Fruit fly (Drosophila melanogaster): ENCODE measurements around the gene Sap-r.
A peak's percentile ranks its signal among the peaks of the same experiment; 100 is the strongest.

Sap-r gene

dm6 chr3R:30933894-30934434, 45.1 kb upstream of the Sap-r start:
- TF ChIP-seq CG17328 (GFP tag; IDR thresholded peaks at IDR 0.05) (0 out of 2 replicates have a peak, but pooled peaks have one; percentile 20), Adf1 (GFP tag; IDR thresholded peaks at IDR 0.05) (no peak), pros (GFP tag; optimal IDR thresholded peaks at IDR 0.05) (peak; percentile 45), unpg (GFP tag; optimal IDR thresholded peaks at IDR 0.05) (no peak), sna (GFP tag; IDR thresholded peaks at IDR 0.05; ENCODE audit: partially characterized antibody) (no peak), HmgZ (tag; optimal IDR thresholded peaks at IDR 0.05) (no peak), ci (GFP tag; IDR thresholded peaks at IDR 0.05) (peak; percentile 64; the same call in 1 of the 3 replicates), GATAe (GFP tag; conservative IDR thresholded peaks at IDR 0.05) (no peak), CG7556 (GFP tag; optimal IDR thresholded peaks at IDR 0.05) (no peak), bcd (GFP tag; optimal IDR thresholded peaks at IDR 0.05) (no peak), Trl (optimal IDR thresholded peaks at IDR 0.05) (no peak), Trl (GFP tag; optimal IDR thresholded peaks at IDR 0.05) (no peak), mirr (GFP tag; optimal IDR thresholded peaks at IDR 0.05) (peak; percentile 76), shn (GFP tag; optimal IDR thresholded peaks at IDR 0.05) (no peak), onecut (GFP tag; IDR thresholded peaks at IDR 0.05) (peak; percentile 41; the same call in 1 of the 2 replicates), chinmo (GFP tag; IDR thresholded peaks at IDR 0.05; ENCODE audit: partially characterized antibody) (0 out of 4 replicates have a peak, but pooled peaks have one; percentile 51), CG5953 (GFP tag; IDR thresholded peaks at IDR 0.05) (no peak), CG4282 (GFP tag; optimal IDR thresholded peaks at IDR 0.05) (no peak), ham (GFP tag; IDR thresholded peaks at IDR 0.05) (no peak), CG3838 (GFP tag; optimal IDR thresholded peaks at IDR 0.05) (no peak), kni (GFP tag; optimal IDR thresholded peaks at IDR 0.05) (no peak), CG18599 (GFP tag; optimal IDR thresholded peaks at IDR 0.05) (peak; percentile 27), Hr51 (GFP tag; optimal IDR thresholded peaks at IDR 0.05) (peak in 1 of 2 experiments; percentile 26), tin (GFP tag; optimal IDR thresholded peaks at IDR 0.05) (no peak), CG13123 (GFP tag; optimal IDR thresholded peaks at IDR 0.05) (no peak), CG4854 (GFP tag; optimal IDR thresholded peaks at IDR 0.05) (no peak), CG14965 (GFP tag; optimal IDR thresholded peaks at IDR 0.05; ENCODE audit: borderline replicate concordance) (no peak), CG11723 (GFP tag; optimal IDR thresholded peaks at IDR 0.05) (no peak), ash1 (GFP tag; optimal IDR thresholded peaks at IDR 0.05) (no peak), ap (GFP tag; IDR thresholded peaks at IDR 0.05) (no peak), cwo (GFP tag; optimal IDR thresholded peaks at IDR 0.05) (no peak), sens-2 (GFP tag; IDR thresholded peaks at IDR 0.05) (no peak), CrebB (tag; optimal IDR thresholded peaks at IDR 0.05) (peak; percentile 7), CG14441 (GFP tag; IDR thresholded peaks at IDR 0.05) (no peak), CG12942 (GFP tag; optimal IDR thresholded peaks at IDR 0.05) (no peak), caup (GFP tag; optimal IDR thresholded peaks at IDR 0.05; ENCODE audit: severe bottlenecking) (peak; percentile 20), Hmr (GFP tag; optimal IDR thresholded peaks at IDR 0.05) (peak; percentile 13), Ets65A (GFP tag) (peak; percentile 78), Lim3 (GFP tag; IDR thresholded peaks at IDR 0.05) (no peak), ato (GFP tag; IDR thresholded peaks at IDR 0.05; ENCODE audit: partially characterized antibody) (no peak), CG4820 (GFP tag; optimal IDR thresholded peaks at IDR 0.05) (no peak), Myb (GFP tag; optimal IDR thresholded peaks at IDR 0.05) (no peak), CG8290 (GFP tag; optimal IDR thresholded peaks at IDR 0.05) (no peak), CG8290 (tag; optimal IDR thresholded peaks at IDR 0.05) (peak in 1 of 2 experiments; percentile 12), NC2α (GFP tag; optimal IDR thresholded peaks at IDR 0.05) (no peak), CG11247 (GFP tag; IDR thresholded peaks at IDR 0.05) (0 out of 2 replicates have a peak, but pooled peaks have one; percentile 12), amos (GFP tag; IDR thresholded peaks at IDR 0.05; ENCODE audit: partially characterized antibody) (no peak), ase (GFP tag; IDR thresholded peaks at IDR 0.05) (0 out of 3 replicates have a peak, but pooled peaks have one; percentile 23), CG12219 (GFP tag; optimal IDR thresholded peaks at IDR 0.05) (peak; percentile 4), nerfin-2 (GFP tag; IDR thresholded peaks at IDR 0.05; ENCODE audit: partially characterized antibody) (no peak), NFAT (GFP tag; IDR thresholded peaks at IDR 0.05) (no peak)
